Worm (Caenorhabditis elegans) whole organism, L4 larva: ENCODE results near the gene F59B2.9.
A peak's percentile ranks its signal among the peaks of the same experiment; 100 is the strongest.

Experiments used
- T20F7.1 ChIP-seq: fragments of 200-800 bp; sonication (Bioruptor generic); optimal IDR thresholded peaks from 2 replicates; lab custom pipeline; 2018; ENCODE audit warnings: mild to moderate bottlenecking, missing genetic modification characterization, missing compliant biosample characterization
- T26A8.4 ChIP-seq: fragments of 200-800 bp; sonication (Bioruptor generic); IDR thresholded peaks from 2 replicates; pipeline ENCODE4 v1.3.6; 2022; ENCODE audit warnings: missing genetic modification characterization, missing compliant biosample characterization
- Y48G9A.11 ChIP-seq: fragments of 200-800 bp; sonication (Bioruptor generic); IDR thresholded peaks from 2 replicates; pipeline ENCODE4 v1.3.6; 2022; ENCODE audit warnings: missing genetic modification reagents, missing genetic modification characterization, missing compliant biosample characterization
- Y5F2A.4 ChIP-seq: fragments of 200-800 bp; sonication (Bioruptor generic); optimal IDR thresholded peaks from 2 replicates; lab custom pipeline; 2018; ENCODE audit warnings: mild to moderate bottlenecking, missing genetic modification characterization, missing compliant biosample characterization
- aly-2 ChIP-seq: sonication (generic microtip); optimal IDR thresholded peaks from 2 replicates; lab custom pipeline; 2018; ENCODE audit warnings: missing biosample characterization, missing genetic modification characterization
- ama-1 ChIP-seq: fragments of 150-350 bp; optimal IDR thresholded peaks from 2 replicates; lab custom pipeline; 2014; ENCODE audit warnings: inconsistent platforms, mixed read lengths
- ceh-62 ChIP-seq: sonication (generic microtip); optimal IDR thresholded peaks from 2 replicates; lab custom pipeline; 2017; ENCODE audit warnings: missing biosample characterization, missing genetic modification characterization
- ces-1 ChIP-seq: fragments of 150-350 bp; sonication (generic microtip); optimal IDR thresholded peaks from 4 replicates; lab custom pipeline; 2014; ENCODE audit warnings: missing biosample characterization, missing genetic modification reagents, missing genetic modification characterization
- cey-2 ChIP-seq: sonication (generic microtip); optimal IDR thresholded peaks from 3 replicates; lab custom pipeline; 2017; ENCODE audit warnings: missing genetic modification characterization, mild to moderate bottlenecking, missing compliant biosample characterization, antibody characterized with exemption, borderline replicate concordance; ENCODE audit not compliant: insufficient read depth
- ctbp-1 ChIP-seq: fragments of 200-800 bp; sonication (Bioruptor generic); IDR thresholded peaks from 2 replicates; pipeline ENCODE4 v1.3.6; 2022; ENCODE audit warnings: missing genetic modification reagents, missing genetic modification characterization, missing compliant biosample characterization
- daf-16 ChIP-seq, 3 experiments: sonication (generic microtip); optimal IDR thresholded peaks; 2 replicates each; lab custom pipeline; 2016 to 2017; ENCODE audit warnings: missing genetic modification characterization in 3 of 3, missing genetic modification reagents in 3 of 3, mild to moderate bottlenecking in 2 of 3, missing compliant biosample characterization in 2 of 3, missing biosample characterization in 1 of 3, moderate library complexity in 1 of 3
- daf-8 ChIP-seq: fragments of 200-800 bp; sonication (Bioruptor generic); IDR thresholded peaks from 2 replicates; pipeline ENCODE4 v1.3.6; 2022; ENCODE audit warnings: missing genetic modification characterization, missing compliant biosample characterization
- dmd-6 ChIP-seq: fragments of 200-800 bp; sonication (Bioruptor generic); IDR thresholded peaks from 2 replicates; pipeline ENCODE4 v1.3.6; 2022; ENCODE audit warnings: missing genetic modification reagents, missing genetic modification characterization, missing compliant biosample characterization
- duxl-1 ChIP-seq: sonication (generic microtip); optimal IDR thresholded peaks from 2 replicates; lab custom pipeline; 2016; ENCODE audit warnings: mild to moderate bottlenecking, missing genetic modification characterization, moderate library complexity, missing compliant biosample characterization; ENCODE audit not compliant: poor library complexity
- egl-27 ChIP-seq: sonication (generic microtip); optimal IDR thresholded peaks from 3 replicates; lab custom pipeline; 2017; ENCODE audit warnings: missing biosample characterization, missing genetic modification reagents, missing genetic modification characterization
- fos-1 ChIP-seq: fragments of 150-350 bp; optimal IDR thresholded peaks from 2 replicates; lab custom pipeline; 2014; ENCODE audit warnings: missing biosample characterization, missing genetic modification characterization
- hif-1 ChIP-seq, 2 experiments: sonication (generic microtip); optimal IDR thresholded peaks; 2 replicates each; lab custom pipeline; 2016 to 2017; ENCODE audit warnings: missing compliant biosample characterization in 2 of 2, missing genetic modification characterization in 2 of 2, missing genetic modification reagents in 2 of 2, missing genotype in 2 of 2, mild to moderate bottlenecking in 1 of 2
- hlh-11 ChIP-seq: fragments of 200-800 bp; sonication (Bioruptor generic); optimal IDR thresholded peaks from 2 replicates; lab custom pipeline; 2018; ENCODE audit warnings: mild to moderate bottlenecking, missing genetic modification characterization, missing compliant biosample characterization
- hlh-30 ChIP-seq: sonication (generic microtip); optimal IDR thresholded peaks from 2 replicates; lab custom pipeline; 2017; ENCODE audit warnings: antibody characterized with exemption, mild to moderate bottlenecking, missing genetic modification characterization, missing compliant biosample characterization; ENCODE audit not compliant: insufficient read depth
- jun-1 ChIP-seq: fragments of 150-350 bp; optimal IDR thresholded peaks from 2 replicates; lab custom pipeline; 2014; ENCODE audit warnings: missing biosample characterization, missing genetic modification reagents, missing genetic modification characterization
- lim-7 ChIP-seq: fragments of 200-800 bp; sonication (Bioruptor generic); IDR thresholded peaks from 2 replicates; pipeline ENCODE4 v1.3.6; 2022; ENCODE audit warnings: missing genetic modification characterization, missing compliant biosample characterization
- lin-29 ChIP-seq: fragments of 200-800 bp; sonication (Bioruptor generic); IDR thresholded peaks from 2 replicates; pipeline ENCODE4 v1.3.6; 2022; ENCODE audit warnings: missing genetic modification reagents, missing genetic modification characterization, missing compliant biosample characterization
- lin-38 ChIP-seq: fragments of 200-800 bp; sonication (Bioruptor generic); IDR thresholded peaks from 2 replicates; pipeline ENCODE4 v1.3.6; 2022; ENCODE audit warnings: missing genetic modification reagents, missing genetic modification characterization, missing compliant biosample characterization
- lsy-2 ChIP-seq, 2 experiments: fragments of 150-350 bp in 1 of 2; sonication (generic microtip) in 1 of 2; optimal IDR thresholded peaks; 2 replicates each; lab custom pipeline; 2014 to 2017; ENCODE audit warnings: missing biosample characterization in 2 of 2, missing genetic modification characterization in 2 of 2
- madf-5 ChIP-seq, 2 experiments: fragments of 200-800 bp; sonication (Bioruptor generic); IDR thresholded peaks; 2 replicates each; pipeline ENCODE4 v1.3.6; 2022; ENCODE audit warnings: missing compliant biosample characterization in 2 of 2, missing genetic modification characterization in 2 of 2
- madf-9 ChIP-seq: fragments of 200-800 bp; sonication (Bioruptor generic); conservative IDR thresholded peaks from 2 replicates; pipeline ENCODE4 v1.3.6; 2022; ENCODE audit warnings: missing genetic modification reagents, missing genetic modification characterization, missing compliant biosample characterization
- mdl-1 ChIP-seq, 2 experiments: fragments of 150-350 bp in 1 of 2; sonication (generic microtip) in 1 of 2; optimal IDR thresholded peaks; 2 replicates each; lab custom pipeline; 2014 to 2017; ENCODE audit warnings: missing biosample characterization in 2 of 2, missing genetic modification characterization in 2 of 2
- mdt-29 ChIP-seq: fragments of 200-800 bp; sonication (Bioruptor generic); IDR thresholded peaks from 2 replicates; pipeline ENCODE4 v1.3.6; 2022; ENCODE audit warnings: missing genetic modification reagents, missing genetic modification characterization, missing compliant biosample characterization
- mes-2 ChIP-seq: sonication (generic microtip); optimal IDR thresholded peaks from 2 replicates; lab custom pipeline; 2016; ENCODE audit warnings: missing genotype, mild to moderate bottlenecking, missing genetic modification characterization, missing compliant biosample characterization; ENCODE audit not compliant: poor library complexity, severe bottlenecking
- mxl-2 ChIP-seq: fragments of 200-800 bp; sonication (Bioruptor generic); conservative IDR thresholded peaks from 2 replicates; pipeline ENCODE4 v1.3.6; 2022; ENCODE audit warnings: missing genetic modification reagents, missing genetic modification characterization, missing compliant biosample characterization
- nhr-102 ChIP-seq: sonication (generic microtip); optimal IDR thresholded peaks from 2 replicates; lab custom pipeline; 2016; ENCODE audit warnings: mild to moderate bottlenecking, missing genetic modification characterization, moderate library complexity, missing compliant biosample characterization
- nhr-11 ChIP-seq: fragments of 150-350 bp; optimal IDR thresholded peaks from 2 replicates; lab custom pipeline; 2014; ENCODE audit warnings: missing biosample characterization, missing genetic modification characterization
- nhr-111 ChIP-seq: fragments of 200-800 bp; sonication (Bioruptor generic); optimal IDR thresholded peaks from 2 replicates; lab custom pipeline; 2018; ENCODE audit warnings: mild to moderate bottlenecking, missing genetic modification characterization, missing compliant biosample characterization
- nhr-42 ChIP-seq: fragments of 200-800 bp; sonication (Bioruptor generic); IDR thresholded peaks from 2 replicates; pipeline ENCODE4 v1.3.6; 2022; ENCODE audit warnings: missing genetic modification characterization, missing compliant biosample characterization
- nhr-48 ChIP-seq: sonication (generic microtip); optimal IDR thresholded peaks from 2 replicates; lab custom pipeline; 2016; ENCODE audit warnings: mild to moderate bottlenecking, missing genetic modification characterization, missing compliant biosample characterization
- saeg-2 ChIP-seq: fragments of 200-800 bp; sonication (Bioruptor generic); IDR thresholded peaks from 2 replicates; pipeline ENCODE4 v1.3.6; 2022; ENCODE audit warnings: missing genetic modification reagents, missing genetic modification characterization, missing compliant biosample characterization
- set-16 ChIP-seq: fragments of 200-800 bp; sonication (Bioruptor generic); IDR thresholded peaks from 2 replicates; pipeline ENCODE4 v1.3.6; 2022; ENCODE audit warnings: missing genetic modification reagents, missing genetic modification characterization, missing compliant biosample characterization
- snpc-1.2 ChIP-seq: fragments of 200-800 bp; sonication (Bioruptor generic); IDR thresholded peaks from 2 replicates; pipeline ENCODE4 v1.3.6; 2022; ENCODE audit warnings: missing genetic modification reagents, missing genetic modification characterization, missing compliant biosample characterization
- snpc-4 ChIP-seq: fragments of 150-350 bp; optimal IDR thresholded peaks from 2 replicates; lab custom pipeline; 2014; ENCODE audit warnings: missing biosample characterization, missing genetic modification characterization
- spr-1 ChIP-seq: sonication (generic microtip); optimal IDR thresholded peaks from 2 replicates; lab custom pipeline; 2016; ENCODE audit warnings: mild to moderate bottlenecking, missing genetic modification characterization, missing compliant biosample characterization
- spr-3 ChIP-seq: fragments of 200-800 bp; sonication (Bioruptor generic); optimal IDR thresholded peaks from 2 replicates; lab custom pipeline; 2018; ENCODE audit warnings: mild to moderate bottlenecking, missing genetic modification characterization, missing compliant biosample characterization
- tag-97 ChIP-seq: fragments of 200-800 bp; sonication (Bioruptor generic); IDR thresholded peaks from 2 replicates; pipeline ENCODE4 v1.3.6; 2022; ENCODE audit warnings: missing genetic modification characterization, missing compliant biosample characterization
- tra-1 ChIP-seq: fragments of 200-800 bp; sonication (Bioruptor generic); IDR thresholded peaks from 2 replicates; pipeline ENCODE4 v1.3.6; 2022; ENCODE audit warnings: missing genetic modification reagents, missing genetic modification characterization, missing compliant biosample characterization
- unc-130 ChIP-seq: sonication (generic microtip); optimal IDR thresholded peaks from 2 replicates; lab custom pipeline; 2016; ENCODE audit warnings: missing genetic modification reagents, missing genetic modification characterization, missing compliant biosample characterization
- unc-39 ChIP-seq: sonication (generic microtip); optimal IDR thresholded peaks from 2 replicates; lab custom pipeline; 2017; ENCODE audit warnings: missing biosample characterization, missing genetic modification characterization
- zag-1 ChIP-seq: fragments of 150-350 bp; optimal IDR thresholded peaks from 2 replicates; lab custom pipeline; 2014; ENCODE audit warnings: missing biosample characterization, missing genetic modification characterization
- zfp-2 ChIP-seq: sonication (generic microtip); optimal IDR thresholded peaks from 2 replicates; lab custom pipeline; 2016; ENCODE audit warnings: mild to moderate bottlenecking, missing genetic modification characterization, missing compliant biosample characterization
- zip-2 ChIP-seq: fragments of 150-350 bp; optimal IDR thresholded peaks from 2 replicates; lab custom pipeline; 2014; ENCODE audit warnings: missing biosample characterization, missing genetic modification characterization
- ztf-11 ChIP-seq: fragments of 150-350 bp; optimal IDR thresholded peaks from 2 replicates; lab custom pipeline; 2014; ENCODE audit warnings: missing biosample characterization, missing genetic modification characterization
- ztf-7 ChIP-seq: fragments of 150-350 bp; optimal IDR thresholded peaks from 2 replicates; lab custom pipeline; 2014; ENCODE audit warnings: missing biosample characterization, missing genetic modification characterization

The F59B2.9 gene

DNA sequence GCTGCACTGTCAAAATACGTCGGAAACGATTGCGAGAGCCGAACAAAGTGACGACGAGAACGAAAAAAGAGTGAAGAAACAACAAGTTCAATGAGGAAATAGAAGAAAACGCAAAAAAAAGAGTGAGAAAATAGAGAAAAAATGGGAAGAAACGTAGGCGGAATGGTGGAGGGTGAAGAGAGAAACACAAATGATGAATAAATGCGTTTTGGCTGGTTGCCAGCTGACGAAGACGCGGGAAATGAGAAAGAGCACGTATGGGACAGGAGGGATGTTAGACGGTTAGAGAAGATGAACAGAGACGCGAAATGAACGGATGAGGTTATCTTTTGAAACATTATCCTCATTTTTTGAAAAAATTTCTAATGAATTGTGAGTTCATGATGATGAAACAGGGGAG is 27.2 kb downstream of the F59B2.9 start (continued):
- TF ChIP-seq snpc-1.2 (GFP tag; lab: Robert Waterston, UW) = no peak
- no peak for TF ChIP-seq tag-97 (GFP tag; lab: Robert Waterston, UW)
- TF ChIP-seq daf-16 (GFP tag; optimal IDR thresholded peaks at IDR 0.05; lab: Kevin White, UChicago) = peak in 1 of 2 experiments; percentile 44
- no peak for TF ChIP-seq daf-16 (tag; optimal IDR thresholded peaks at IDR 0.05; lab: Kevin White, UChicago)
- TF ChIP-seq zag-1 (tag; lab: Kevin White, UChicago) = no peak
- TF ChIP-seq lin-29 (GFP tag; lab: Robert Waterston, UW) = peak; percentile 40; the same call in 1 of the 2 replicates
- TF ChIP-seq spr-3 (GFP tag; lab: Kevin White, UChicago) = no peak
- no peak for TF ChIP-seq ztf-7 (tag; lab: Kevin White, UChicago)
- TF ChIP-seq ces-1 (GFP tag; lab: Kevin White, UChicago) = peak; percentile 15
- no peak for TF ChIP-seq unc-39
- TF ChIP-seq fos-1 (tag; lab: Kevin White, UChicago) = no peak
- no peak for TF ChIP-seq jun-1
- TF ChIP-seq hif-1 (tag; optimal IDR thresholded peaks at IDR 0.05; lab: Kevin White, UChicago) = peak in 1 of 2 experiments; percentile 76
- TF ChIP-seq snpc-4 (tag; lab: Kevin White, UChicago) = no peak
- TF ChIP-seq zfp-2 (tag; lab: Kevin White, UChicago) = no peak
- no peak for TF ChIP-seq ztf-11 (tag; lab: Kevin White, UChicago)
- TF ChIP-seq T20F7.1 (GFP tag; lab: Kevin White, UChicago) = no peak
- no peak for TF ChIP-seq daf-8
- no peak for TF ChIP-seq mxl-2 (GFP tag; lab: Robert Waterston, UW)
- peak; percentile 64; the same call in 1 of the 2 replicates for TF ChIP-seq ctbp-1 (GFP tag; lab: Robert Waterston, UW)
- no peak for TF ChIP-seq T26A8.4 (GFP tag; lab: Robert Waterston, UW)
- no peak for TF ChIP-seq nhr-102 (tag; lab: Kevin White, UChicago)
- no peak for TF ChIP-seq Y5F2A.4
- TF ChIP-seq ceh-62 (tag; lab: Kevin White, UChicago) = no peak
- no peak for TF ChIP-seq spr-1 (tag; lab: Kevin White, UChicago)
- peak; percentile 68 for TF ChIP-seq nhr-11
- peak; percentile 15; the same call in 1 of the 2 replicates for TF ChIP-seq lin-38 (GFP tag; lab: Robert Waterston, UW)
- TF ChIP-seq Y48G9A.11 (GFP tag; lab: Robert Waterston, UW) = no peak
- no peak for TF ChIP-seq nhr-48 (tag; lab: Kevin White, UChicago)
- TF ChIP-seq saeg-2 = no peak
- TF ChIP-seq hlh-11 = peak; percentile 83
- TF ChIP-seq egl-27 (tag; lab: Kevin White, UChicago) = no peak
- TF ChIP-seq tra-1 (GFP tag; lab: Robert Waterston, UW) = no peak
- TF ChIP-seq ama-1 (lab: Kevin White, UChicago) = no peak
- no peak for TF ChIP-seq mdt-29

DNA sequence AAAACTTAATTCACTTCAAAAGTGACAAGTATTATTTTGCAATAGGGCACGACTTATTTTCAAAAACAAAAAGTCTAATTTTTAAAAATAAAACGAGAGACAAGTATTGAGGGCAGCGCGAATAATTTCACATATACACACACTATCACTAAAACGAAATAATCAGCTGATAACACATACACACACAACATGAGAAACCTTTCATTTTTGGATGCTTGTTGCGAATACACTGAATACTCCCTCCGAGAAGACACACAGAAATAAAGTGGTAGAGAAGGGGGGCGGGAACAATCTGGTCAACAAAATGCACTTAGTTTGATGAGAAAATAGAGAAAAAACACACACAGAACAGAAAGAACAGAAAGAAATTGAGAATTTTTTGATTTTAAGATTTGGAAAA is 27.8 kb downstream of the F59B2.9 start:
- TF ChIP-seq zip-2 (tag; lab: Kevin White, UChicago) (no peak), mdl-1 (tag; optimal IDR thresholded peaks at IDR 0.05; lab: Kevin White, UChicago) (no peak), lim-7 (GFP tag; lab: Robert Waterston, UW) (0 out of 2 replicates have a peak, but pooled peaks have one; percentile 14), hlh-30 (tag; lab: Kevin White, UChicago) (peak; percentile 10), unc-130 (GFP tag; lab: Kevin White, UChicago) (no peak), madf-5 (GFP tag; IDR thresholded peaks at IDR 0.05; lab: Robert Waterston, UW) (no peak), nhr-48 (tag; lab: Kevin White, UChicago) (no peak), unc-39 (no peak), mxl-2 (GFP tag; lab: Robert Waterston, UW) (no peak), duxl-1 (peak; percentile 9), dmd-6 (GFP tag; lab: Robert Waterston, UW) (peak; percentile 16; the same call in 1 of the 2 replicates), mes-2 (peak; percentile 30), aly-2 (no peak), nhr-42 (GFP tag; lab: Robert Waterston, UW) (no peak), nhr-111 (GFP tag; lab: Kevin White, UChicago) (no peak), madf-9 (GFP tag; lab: Robert Waterston, UW) (no peak), saeg-2 (no peak), lsy-2 (tag; optimal IDR thresholded peaks at IDR 0.05; lab: Kevin White, UChicago) (no peak), cey-2 (no peak), spr-1 (tag; lab: Kevin White, UChicago) (no peak), spr-3 (GFP tag; lab: Kevin White, UChicago) (no peak), set-16 (no peak)
